Worm (Caenorhabditis elegans) whole organism, late embryonic: ENCODE measurements around the gene E01B7.2.

Experiments
- ama-1 ChIP-seq: fragments of 150-350 bp; optimal IDR thresholded peaks from 2 replicates; lab custom pipeline; 2014
- ceh-22 ChIP-seq: sonication (generic microtip); optimal IDR thresholded peaks from 2 replicates; lab custom pipeline; 2017; ENCODE audit warnings: missing biosample characterization, missing genetic modification characterization
- dmd-4 ChIP-seq: sonication (generic microtip); optimal IDR thresholded peaks from 2 replicates; lab custom pipeline; 2016; ENCODE audit warnings: borderline replicate concordance, missing genetic modification characterization, missing compliant biosample characterization
- lim-6 ChIP-seq: sonication (generic microtip); optimal IDR thresholded peaks from 2 replicates; lab custom pipeline; 2016; ENCODE audit warnings: missing genetic modification characterization, missing compliant biosample characterization

ce11 chrV:17956109-17956508 is 34.5 kb downstream of the E01B7.2 start:
- TF ChIP-seq ama-1 (lab: Kevin White, UChicago) (no peak), ceh-22 (no peak), dmd-4 (tag; lab: Kevin White, UChicago) (no peak), lim-6 (tag; lab: Kevin White, UChicago) (no peak)
